Worm (Caenorhabditis elegans) whole organism, late embryonic: ENCODE data around the gene tbc-12.

Experiments used
- C08G9.2 ChIP-seq: sonication (generic microtip); optimal IDR thresholded peaks from 2 replicates; lab custom pipeline; 2016; ENCODE audit warnings: mild to moderate bottlenecking, missing genetic modification characterization, moderate library complexity, missing compliant biosample characterization
- C38D4.7 ChIP-seq: fragments of 200-800 bp; sonication (Bioruptor generic); optimal IDR thresholded peaks from 2 replicates; lab custom pipeline; 2018; ENCODE audit warnings: mild to moderate bottlenecking, missing genetic modification characterization, moderate library complexity, missing compliant biosample characterization
- K02D7.2 ChIP-seq: sonication (generic microtip); optimal IDR thresholded peaks from 2 replicates; lab custom pipeline; 2017; ENCODE audit warnings: mild to moderate bottlenecking, missing genetic modification characterization, missing compliant biosample characterization
- ahr-1 ChIP-seq: sonication (generic microtip); optimal IDR thresholded peaks from 2 replicates; lab custom pipeline; 2016; ENCODE audit warnings: missing genetic modification characterization, missing compliant biosample characterization
- ceh-14 ChIP-seq: sonication (generic microtip); optimal IDR thresholded peaks from 2 replicates; lab custom pipeline; 2016; ENCODE audit warnings: missing genotype, missing genetic modification characterization, missing compliant biosample characterization
- ceh-19 ChIP-seq: fragments of 200-800 bp; sonication (Bioruptor generic); optimal IDR thresholded peaks from 2 replicates; lab custom pipeline; 2018; ENCODE audit warnings: mild to moderate bottlenecking, missing genetic modification characterization, missing compliant biosample characterization
- ceh-2 ChIP-seq: sonication (generic microtip); optimal IDR thresholded peaks from 2 replicates; lab custom pipeline; 2016; ENCODE audit warnings: missing genotype, missing genetic modification characterization, missing compliant biosample characterization
- ceh-24 ChIP-seq: sonication (generic microtip); optimal IDR thresholded peaks from 2 replicates; lab custom pipeline; 2016; ENCODE audit warnings: mild to moderate bottlenecking, missing genetic modification characterization, missing compliant biosample characterization
- ceh-31 ChIP-seq: sonication (generic microtip); optimal IDR thresholded peaks from 2 replicates; lab custom pipeline; 2016; ENCODE audit warnings: missing genetic modification characterization, missing compliant biosample characterization
- ceh-34 ChIP-seq: sonication (generic microtip); optimal IDR thresholded peaks from 2 replicates; lab custom pipeline; 2016; ENCODE audit warnings: mild to moderate bottlenecking, missing genetic modification characterization, missing compliant biosample characterization
- ceh-45 ChIP-seq: fragments of 200-800 bp; sonication (Bioruptor generic); IDR thresholded peaks from 2 replicates; pipeline ENCODE4 v1.3.6; 2022; ENCODE audit warnings: missing genetic modification reagents, missing genetic modification characterization, missing compliant biosample characterization
- ceh-48 ChIP-seq: sonication (generic microtip); optimal IDR thresholded peaks from 2 replicates; lab custom pipeline; 2016; ENCODE audit warnings: missing genetic modification characterization, inconsistent platforms, missing compliant biosample characterization
- ceh-6 ChIP-seq: fragments of 200-800 bp; sonication (Bioruptor generic); optimal IDR thresholded peaks from 2 replicates; lab custom pipeline; 2018; ENCODE audit warnings: mild to moderate bottlenecking, missing genetic modification characterization, missing compliant biosample characterization
- che-1 ChIP-seq: sonication (generic microtip); optimal IDR thresholded peaks from 2 replicates; lab custom pipeline; 2016; ENCODE audit warnings: mild to moderate bottlenecking, missing genetic modification characterization, missing compliant biosample characterization
- dve-1 ChIP-seq: sonication (generic microtip); optimal IDR thresholded peaks from 2 replicates; lab custom pipeline; 2017; ENCODE audit warnings: antibody characterized with exemption, mild to moderate bottlenecking, missing genetic modification characterization, missing compliant biosample characterization
- ets-4 ChIP-seq: sonication (generic microtip); optimal IDR thresholded peaks from 2 replicates; lab custom pipeline; 2016; ENCODE audit warnings: missing genetic modification characterization, missing compliant biosample characterization
- eyg-1 ChIP-seq: sonication (generic microtip); optimal IDR thresholded peaks from 2 replicates; lab custom pipeline; 2016; ENCODE audit warnings: missing genotype, missing genetic modification characterization, missing compliant biosample characterization
- fax-1 ChIP-seq: sonication (generic microtip); optimal IDR thresholded peaks from 2 replicates; lab custom pipeline; 2016; ENCODE audit warnings: missing genotype, missing genetic modification characterization, missing compliant biosample characterization
- fkh-6 ChIP-seq: sonication (generic microtip); optimal IDR thresholded peaks from 2 replicates; lab custom pipeline; 2016; ENCODE audit warnings: missing genetic modification characterization, missing compliant biosample characterization
- hlh-13 ChIP-seq: fragments of 200-800 bp; sonication (Bioruptor generic); optimal IDR thresholded peaks from 2 replicates; lab custom pipeline; 2018; ENCODE audit warnings: mild to moderate bottlenecking, missing genetic modification characterization, missing compliant biosample characterization
- hlh-30 ChIP-seq: sonication (generic microtip); optimal IDR thresholded peaks from 2 replicates; lab custom pipeline; 2017; ENCODE audit warnings: antibody characterized with exemption, missing genetic modification characterization, missing compliant biosample characterization; ENCODE audit not compliant: insufficient read depth
- hlh-6 ChIP-seq: sonication (generic microtip); optimal IDR thresholded peaks from 2 replicates; lab custom pipeline; 2016; ENCODE audit warnings: missing genotype, missing genetic modification characterization, missing compliant biosample characterization
- hlh-8 ChIP-seq: sonication (generic microtip); optimal IDR thresholded peaks from 2 replicates; lab custom pipeline; 2016; ENCODE audit warnings: missing genotype, missing genetic modification characterization, missing compliant biosample characterization
- lim-6 ChIP-seq: sonication (generic microtip); optimal IDR thresholded peaks from 2 replicates; lab custom pipeline; 2016; ENCODE audit warnings: missing genetic modification characterization, missing compliant biosample characterization
- madf-2 ChIP-seq: sonication (generic microtip); optimal IDR thresholded peaks from 2 replicates; lab custom pipeline; 2017; ENCODE audit warnings: missing genetic modification characterization, missing compliant biosample characterization
- mec-3 ChIP-seq: sonication (generic microtip); optimal IDR thresholded peaks from 2 replicates; lab custom pipeline; 2016; ENCODE audit warnings: borderline replicate concordance, missing genetic modification characterization, missing compliant biosample characterization
- nfya-1 ChIP-seq: sonication (generic microtip); optimal IDR thresholded peaks from 2 replicates; lab custom pipeline; 2017; ENCODE audit warnings: missing genetic modification characterization, mild to moderate bottlenecking, missing compliant biosample characterization, antibody characterized with exemption, moderate library complexity
- nhr-11 ChIP-seq: fragments of 150-350 bp; optimal IDR thresholded peaks from 2 replicates; lab custom pipeline; 2014; ENCODE audit warnings: missing biosample characterization, missing genetic modification characterization
- nhr-232 ChIP-seq: sonication (generic microtip); optimal IDR thresholded peaks from 2 replicates; lab custom pipeline; 2016; ENCODE audit warnings: missing genetic modification characterization, missing compliant biosample characterization
- odd-2 ChIP-seq: sonication (generic microtip); optimal IDR thresholded peaks from 2 replicates; lab custom pipeline; 2017; ENCODE audit warnings: antibody characterized with exemption, mild to moderate bottlenecking, missing genetic modification characterization, missing compliant biosample characterization
- pat-9 ChIP-seq: fragments of 200-800 bp; sonication (Bioruptor generic); optimal IDR thresholded peaks from 2 replicates; lab custom pipeline; 2018; ENCODE audit warnings: mild to moderate bottlenecking, missing genetic modification characterization, moderate library complexity, missing compliant biosample characterization
- pha-4 ChIP-seq: fragments of 150-350 bp; optimal IDR thresholded peaks from 2 replicates; lab custom pipeline; 2018; ENCODE audit warnings: missing biosample characterization, missing genetic modification reagents, missing genetic modification characterization
- pros-1 ChIP-seq: fragments of 150-350 bp; optimal IDR thresholded peaks from 2 replicates; lab custom pipeline; 2014; ENCODE audit warnings: missing biosample characterization, missing genetic modification reagents, missing genetic modification characterization
- ref-2 ChIP-seq: sonication (generic microtip); optimal IDR thresholded peaks from 2 replicates; lab custom pipeline; 2016; ENCODE audit warnings: missing genetic modification characterization, missing compliant biosample characterization
- rnt-1 ChIP-seq: sonication (generic microtip); optimal IDR thresholded peaks from 2 replicates; lab custom pipeline; 2016; ENCODE audit warnings: missing genetic modification characterization, missing compliant biosample characterization
- sdc-2 ChIP-seq: sonication (generic microtip); optimal IDR thresholded peaks from 2 replicates; lab custom pipeline; 2016; ENCODE audit warnings: missing genotype, missing genetic modification characterization, missing compliant biosample characterization
- sox-4 ChIP-seq: sonication (generic microtip); optimal IDR thresholded peaks from 2 replicates; lab custom pipeline; 2017; ENCODE audit warnings: mild to moderate bottlenecking, missing genetic modification characterization, inconsistent platforms, missing compliant biosample characterization
- tbx-2 ChIP-seq: sonication (generic microtip); optimal IDR thresholded peaks from 2 replicates; lab custom pipeline; 2016; ENCODE audit warnings: missing genetic modification characterization, missing compliant biosample characterization
- tbx-7 ChIP-seq: sonication (generic microtip); optimal IDR thresholded peaks from 2 replicates; lab custom pipeline; 2016; ENCODE audit warnings: missing genotype, missing genetic modification characterization, missing compliant biosample characterization
- unc-3 ChIP-seq, 2 experiments: fragments of 200-800 bp in 1 of 2; sonication (Bioruptor generic) in 1 of 2; sonication (generic microtip) in 1 of 2; conservative IDR thresholded peaks in 1 of 2; optimal IDR thresholded peaks in 1 of 2; 2 replicates each; pipeline versions ENCODE4 v1.3.6 to Lab custom; 2016 to 2022; ENCODE audit warnings: missing compliant biosample characterization in 2 of 2, missing genetic modification characterization in 2 of 2, missing genetic modification reagents in 1 of 2
- unc-42 ChIP-seq: sonication (generic microtip); optimal IDR thresholded peaks from 2 replicates; lab custom pipeline; 2016; ENCODE audit warnings: missing genotype, missing genetic modification characterization, missing compliant biosample characterization
- unc-55 ChIP-seq: sonication (generic microtip); optimal IDR thresholded peaks from 2 replicates; lab custom pipeline; 2017; ENCODE audit warnings: missing biosample characterization, missing genetic modification reagents, missing genetic modification characterization
- zip-5 ChIP-seq: sonication (generic microtip); optimal IDR thresholded peaks from 2 replicates; lab custom pipeline; 2016; ENCODE audit warnings: missing genetic modification characterization, missing compliant biosample characterization

The tbc-12 gene

ce11 chrX:2552210-2552674 lies 20.0 kb upstream of the tbc-12 start, which contains the start of gene aat-3:
Gene aat-3, plus strand, starts transcription at chrX:2552260.
- TF ChIP-seq pros-1 (peak; percentile 23), odd-2 (tag; lab: Kevin White, UChicago) (no peak), nfya-1 (tag; lab: Kevin White, UChicago) (peak; percentile 18), fkh-6 (tag; lab: Kevin White, UChicago) (peak; percentile 36), sdc-2 (tag; lab: Kevin White, UChicago) (no peak), tbx-7 (tag; lab: Kevin White, UChicago) (no peak), ceh-31 (tag; lab: Kevin White, UChicago) (peak; percentile 42), ref-2 (tag; lab: Kevin White, UChicago) (peak; percentile 34), rnt-1 (tag; lab: Kevin White, UChicago) (peak; percentile 1), ceh-34 (tag; lab: Kevin White, UChicago) (peak; percentile 45), ceh-19 (GFP tag; lab: Kevin White, UChicago) (peak; percentile 19), nhr-232 (tag; lab: Kevin White, UChicago) (no peak), ceh-6 (peak; percentile 47), tbx-2 (tag; lab: Kevin White, UChicago) (peak; percentile 17), pha-4 (tag; lab: Kevin White, UChicago) (no peak)

DNA sequence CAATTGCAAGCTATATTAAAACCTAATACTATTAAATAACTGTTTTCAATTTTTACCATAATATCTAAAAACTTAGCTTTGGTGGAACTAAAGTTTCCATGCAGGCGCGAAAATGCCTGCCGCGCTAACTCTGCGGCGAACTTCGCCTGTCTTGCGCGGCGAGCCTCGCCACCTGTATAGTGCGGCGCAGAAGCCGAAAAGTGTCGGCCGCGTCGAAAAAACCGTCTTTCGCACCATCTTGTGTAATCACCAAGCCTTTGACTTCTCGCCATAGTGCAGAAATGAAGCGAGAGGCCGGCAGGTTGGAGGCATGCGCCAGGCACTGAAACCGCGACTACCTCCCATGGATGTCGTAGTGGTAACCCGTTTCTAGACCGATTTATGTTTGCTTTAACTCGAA lies 19.2 kb upstream of the tbc-12 start:
- TF ChIP-seq madf-2 (tag; lab: Kevin White, UChicago) (no peak), ceh-6 (no peak), che-1 (no peak), nfya-1 (tag; lab: Kevin White, UChicago) (no peak), lim-6 (tag; lab: Kevin White, UChicago) (no peak), nhr-232 (tag; lab: Kevin White, UChicago) (no peak), C08G9.2 (tag; lab: Kevin White, UChicago) (no peak), ceh-34 (tag; lab: Kevin White, UChicago) (no peak), mec-3 (tag; lab: Kevin White, UChicago) (no peak), unc-55 (GFP tag; lab: Kevin White, UChicago) (no peak), unc-42 (tag; lab: Kevin White, UChicago) (no peak), ceh-19 (GFP tag; lab: Kevin White, UChicago) (no peak), ceh-24 (no peak)

ce11 chrX:2550665-2551064 lies 18.4 kb upstream of the tbc-12 start:
- TF ChIP-seq unc-42 (tag; lab: Kevin White, UChicago) (peak; percentile 64), ets-4 (no peak)

ce11 chrX:2549322-2549721 lies 17.1 kb upstream of the tbc-12 start:
- peak; percentile 81 for TF ChIP-seq fax-1 (tag; lab: Kevin White, UChicago)
- TF ChIP-seq nhr-11 (tag; lab: Kevin White, UChicago) = no peak
- peak; percentile 51 for TF ChIP-seq odd-2 (tag; lab: Kevin White, UChicago)
- peak; percentile 75 for TF ChIP-seq dve-1 (tag; lab: Kevin White, UChicago)
- TF ChIP-seq ref-2 (tag; lab: Kevin White, UChicago) = peak; percentile 82
- peak; percentile 44 for TF ChIP-seq ceh-48 (tag; lab: Kevin White, UChicago)
- TF ChIP-seq ceh-19 (GFP tag; lab: Kevin White, UChicago) = peak; percentile 85
- peak; percentile 88 for TF ChIP-seq ceh-6
- peak; percentile 50 for TF ChIP-seq hlh-13 (GFP tag; lab: Kevin White, UChicago)
- TF ChIP-seq zip-5 = peak; percentile 54
- TF ChIP-seq C38D4.7 (GFP tag; lab: Kevin White, UChicago) = peak; percentile 82
- TF ChIP-seq ahr-1 (tag; lab: Kevin White, UChicago) = peak; percentile 51
- peak; percentile 80 for TF ChIP-seq nhr-232 (tag; lab: Kevin White, UChicago)
- peak; percentile 82 for TF ChIP-seq unc-3 (GFP tag; conservative IDR thresholded peaks at IDR 0.05; lab: Robert Waterston, UW)
- peak; percentile 64 for TF ChIP-seq unc-3 (tag; optimal IDR thresholded peaks at IDR 0.05; lab: Kevin White, UChicago)
- TF ChIP-seq eyg-1 = peak; percentile 79
- TF ChIP-seq tbx-2 (tag; lab: Kevin White, UChicago) = peak; percentile 79
- TF ChIP-seq K02D7.2 (tag; lab: Kevin White, UChicago) = peak; percentile 81
- peak; percentile 85 for TF ChIP-seq pat-9 (tag; lab: Kevin White, UChicago)
- TF ChIP-seq hlh-6 (tag; lab: Kevin White, UChicago) = peak; percentile 87
- TF ChIP-seq sdc-2 (tag; lab: Kevin White, UChicago) = peak; percentile 84
- TF ChIP-seq madf-2 (tag; lab: Kevin White, UChicago) = peak; percentile 85
- TF ChIP-seq hlh-8 (tag; lab: Kevin White, UChicago) = peak; percentile 32
- peak; percentile 40 for TF ChIP-seq nfya-1 (tag; lab: Kevin White, UChicago)
- TF ChIP-seq ceh-2 (tag; lab: Kevin White, UChicago) = peak; percentile 47
- peak; percentile 73 for TF ChIP-seq ceh-45 (GFP tag; lab: Robert Waterston, UW)
- TF ChIP-seq hlh-30 = no peak
- peak; percentile 69 for TF ChIP-seq sox-4 (tag; lab: Kevin White, UChicago)
- peak; percentile 88 for TF ChIP-seq ceh-14 (tag; lab: Kevin White, UChicago)
- peak; percentile 50 for TF ChIP-seq tbx-7 (tag; lab: Kevin White, UChicago)
- TF ChIP-seq che-1 = peak; percentile 86
- peak; percentile 62 for TF ChIP-seq ceh-31 (tag; lab: Kevin White, UChicago)
